Worm (Caenorhabditis elegans) whole organism, L2 larva: ENCODE results near the gene srx-20.

Experiments used
- C34F6.9 ChIP-seq: fragments of 150-350 bp; optimal IDR thresholded peaks from 2 replicates; lab custom pipeline; 2014; ENCODE audit warnings: missing biosample characterization, missing genetic modification characterization
- F13H6.1 ChIP-seq: sonication (generic microtip); optimal IDR thresholded peaks from 2 replicates; lab custom pipeline; 2016; ENCODE audit warnings: missing genetic modification characterization, missing compliant biosample characterization
- Y55F3AM.14 ChIP-seq: fragments of 200-800 bp; sonication (Bioruptor generic); optimal IDR thresholded peaks from 2 replicates; lab custom pipeline; 2018; ENCODE audit warnings: mild to moderate bottlenecking, missing genetic modification characterization, missing compliant biosample characterization
- ZK546.5 ChIP-seq: sonication (generic microtip); optimal IDR thresholded peaks from 2 replicates; lab custom pipeline; 2017; ENCODE audit warnings: missing biosample characterization, missing genetic modification characterization
- aly-2 ChIP-seq: fragments of 150-350 bp; optimal IDR thresholded peaks from 2 replicates; lab custom pipeline; 2014; ENCODE audit warnings: missing biosample characterization, missing genetic modification characterization
- ama-1 ChIP-seq: fragments of 150-350 bp; optimal IDR thresholded peaks from 2 replicates; lab custom pipeline; 2018; ENCODE audit warnings: inconsistent platforms
- blmp-1 ChIP-seq: sonication (generic microtip); optimal IDR thresholded peaks from 2 replicates; lab custom pipeline; 2017; ENCODE audit warnings: missing genetic modification characterization, mild to moderate bottlenecking, missing compliant biosample characterization, antibody characterized with exemption, moderate library complexity; ENCODE audit not compliant: insufficient read depth
- crh-2 ChIP-seq: sonication (generic microtip); optimal IDR thresholded peaks from 2 replicates; lab custom pipeline; 2017; ENCODE audit warnings: missing biosample characterization, missing genetic modification characterization
- dmd-4 ChIP-seq: sonication (generic microtip); optimal IDR thresholded peaks from 2 replicates; lab custom pipeline; 2017; ENCODE audit warnings: missing biosample characterization, missing genetic modification characterization
- egl-27 ChIP-seq: sonication (generic microtip); optimal IDR thresholded peaks from 3 replicates; lab custom pipeline; 2017; ENCODE audit warnings: missing biosample characterization, missing genetic modification reagents, missing genetic modification characterization
- elt-1 ChIP-seq: fragments of 150-350 bp; optimal IDR thresholded peaks from 2 replicates; lab custom pipeline; 2014; ENCODE audit warnings: missing biosample characterization, missing genetic modification characterization
- elt-3 ChIP-seq: sonication (generic microtip); optimal IDR thresholded peaks from 2 replicates; lab custom pipeline; 2017; ENCODE audit warnings: missing biosample characterization, missing genetic modification characterization
- fos-1 ChIP-seq: fragments of 150-350 bp; optimal IDR thresholded peaks from 2 replicates; lab custom pipeline; 2014; ENCODE audit warnings: missing biosample characterization, missing genetic modification characterization
- gmeb-1 ChIP-seq: fragments of 150-350 bp; optimal IDR thresholded peaks from 2 replicates; lab custom pipeline; 2014; ENCODE audit warnings: missing biosample characterization, missing genetic modification characterization
- lin-13 ChIP-seq: fragments of 150-350 bp; optimal IDR thresholded peaks from 2 replicates; lab custom pipeline; 2014; ENCODE audit warnings: missing biosample characterization, missing genetic modification reagents, missing genetic modification characterization
- lsy-2 ChIP-seq, 2 experiments: fragments of 150-350 bp in 1 of 2; sonication (generic microtip) in 1 of 2; optimal IDR thresholded peaks; 2 replicates each; lab custom pipeline; 2014 to 2017; ENCODE audit warnings: missing biosample characterization in 2 of 2, missing genetic modification characterization in 2 of 2
- mab-5 ChIP-seq: fragments of 150-350 bp; optimal IDR thresholded peaks from 2 replicates; lab custom pipeline; 2014; ENCODE audit warnings: missing biosample characterization, missing genetic modification characterization
- mbf-1 ChIP-seq: sonication (generic microtip); optimal IDR thresholded peaks from 2 replicates; lab custom pipeline; 2017; ENCODE audit warnings: missing biosample characterization, missing genetic modification characterization
- mdl-1 ChIP-seq, 2 experiments: fragments of 150-350 bp in 1 of 2; sonication (generic microtip) in 1 of 2; optimal IDR thresholded peaks; 2 replicates each; lab custom pipeline; 2017; ENCODE audit warnings: missing biosample characterization in 2 of 2, missing genetic modification characterization in 2 of 2
- nhr-129 ChIP-seq: fragments of 150-350 bp; optimal IDR thresholded peaks from 2 replicates; lab custom pipeline; 2014; ENCODE audit warnings: missing biosample characterization, missing genetic modification characterization
- nhr-21 ChIP-seq: fragments of 150-350 bp; optimal IDR thresholded peaks from 2 replicates; lab custom pipeline; 2014; ENCODE audit warnings: missing biosample characterization, missing genetic modification characterization
- nhr-25 ChIP-seq: fragments of 150-350 bp; sonication (generic microtip); optimal IDR thresholded peaks from 3 replicates; lab custom pipeline; 2014; ENCODE audit warnings: missing biosample characterization, missing genetic modification characterization
- nhr-77 ChIP-seq: fragments of 150-350 bp; optimal IDR thresholded peaks from 2 replicates; lab custom pipeline; 2014; ENCODE audit warnings: missing biosample characterization, missing genetic modification characterization
- peb-1 ChIP-seq: fragments of 150-350 bp; optimal IDR thresholded peaks from 2 replicates; lab custom pipeline; 2014; ENCODE audit warnings: missing biosample characterization, missing genetic modification characterization
- sem-4 ChIP-seq: fragments of 150-350 bp; optimal IDR thresholded peaks from 2 replicates; lab custom pipeline; 2014; ENCODE audit warnings: missing biosample characterization, missing genetic modification reagents, missing genetic modification characterization
- sma-9 ChIP-seq, 2 experiments: fragments of 150-350 bp in 1 of 2; sonication (generic microtip) in 1 of 2; optimal IDR thresholded peaks; 2 replicates each; lab custom pipeline; 2014 to 2016; ENCODE audit warnings: missing genetic modification characterization in 2 of 2, mild to moderate bottlenecking in 1 of 2, missing biosample characterization in 1 of 2, missing compliant biosample characterization in 1 of 2, missing genetic modification reagents in 1 of 2, moderate library complexity in 1 of 2
- unc-39 ChIP-seq: fragments of 150-350 bp; optimal IDR thresholded peaks from 2 replicates; lab custom pipeline; 2014; ENCODE audit warnings: missing biosample characterization, missing genetic modification characterization
- unc-55 ChIP-seq: fragments of 150-350 bp; sonication (generic microtip); optimal IDR thresholded peaks from 3 replicates; lab custom pipeline; 2014; ENCODE audit warnings: missing biosample characterization, missing genetic modification reagents, missing genetic modification characterization
- unc-62 ChIP-seq: fragments of 150-350 bp; optimal IDR thresholded peaks from 2 replicates; lab custom pipeline; 2014; ENCODE audit warnings: missing biosample characterization, missing genetic modification reagents, missing genetic modification characterization
- zag-1 ChIP-seq: fragments of 150-350 bp; optimal IDR thresholded peaks from 2 replicates; lab custom pipeline; 2014; ENCODE audit warnings: missing biosample characterization, missing genetic modification characterization
- ztf-1 ChIP-seq: fragments of 200-800 bp; sonication (Bioruptor generic); conservative IDR thresholded peaks from 2 replicates; pipeline ENCODE4 v1.3.6; 2022; ENCODE audit warnings: missing genetic modification characterization, missing compliant biosample characterization

The srx-20 gene

ce11 chrIV:6841562-6842282 is 26.2 kb upstream of the srx-20 start:
- TF ChIP-seq sem-4 (tag; lab: Kevin White, UChicago), result no peak
- no peak for TF ChIP-seq lin-13 (GFP tag; lab: Kevin White, UChicago)
- TF ChIP-seq elt-3 (tag; lab: Kevin White, UChicago), result no peak
- no peak for TF ChIP-seq lsy-2 (tag; optimal IDR thresholded peaks at IDR 0.05; lab: Kevin White, UChicago)
- TF ChIP-seq blmp-1, result peak; percentile 9
- peak; percentile 13 for TF ChIP-seq fos-1 (tag; lab: Kevin White, UChicago)
- no peak for TF ChIP-seq egl-27 (tag; lab: Kevin White, UChicago)
- TF ChIP-seq nhr-25 (tag; lab: Kevin White, UChicago), result peak; percentile 42
- TF ChIP-seq nhr-21 (tag; lab: Kevin White, UChicago), result no peak
- no peak for TF ChIP-seq mab-5 (tag; lab: Kevin White, UChicago)

DNA sequence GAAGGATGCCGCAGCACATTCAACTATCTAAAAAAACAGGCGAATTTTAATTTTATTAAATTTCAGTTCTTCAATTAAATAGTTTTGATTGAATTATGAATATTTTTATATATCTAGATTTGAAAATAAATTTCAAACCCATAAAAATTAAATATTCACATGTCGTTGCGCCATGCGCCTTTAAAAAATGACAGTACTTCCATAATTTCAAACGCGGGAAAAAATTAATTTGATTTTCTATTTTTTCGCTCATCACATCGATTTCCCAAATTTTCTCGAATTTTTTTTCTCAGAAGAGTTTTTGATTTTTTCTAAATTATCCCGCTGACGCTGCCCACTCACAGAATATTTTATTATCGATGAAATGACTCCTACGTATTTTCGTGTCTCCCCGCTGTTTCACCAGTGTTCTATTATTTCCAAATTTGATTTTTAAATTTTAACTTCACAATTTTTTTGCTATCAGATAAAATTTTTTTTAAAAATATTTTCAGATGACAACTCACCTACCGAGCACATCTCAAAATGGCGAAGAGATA is 25.4 kb upstream of the srx-20 start, which contains the start of gene lip-1:
TSS of gene lip-1 (plus strand) at position 489 of the 539 bp plus-strand sequence.
- TF ChIP-seq sma-9 (GFP tag; optimal IDR thresholded peaks at IDR 0.05; lab: Kevin White, UChicago) (no peak), sma-9 (tag; optimal IDR thresholded peaks at IDR 0.05; lab: Kevin White, UChicago) (no peak), elt-3 (tag; lab: Kevin White, UChicago) (no peak)

DNA sequence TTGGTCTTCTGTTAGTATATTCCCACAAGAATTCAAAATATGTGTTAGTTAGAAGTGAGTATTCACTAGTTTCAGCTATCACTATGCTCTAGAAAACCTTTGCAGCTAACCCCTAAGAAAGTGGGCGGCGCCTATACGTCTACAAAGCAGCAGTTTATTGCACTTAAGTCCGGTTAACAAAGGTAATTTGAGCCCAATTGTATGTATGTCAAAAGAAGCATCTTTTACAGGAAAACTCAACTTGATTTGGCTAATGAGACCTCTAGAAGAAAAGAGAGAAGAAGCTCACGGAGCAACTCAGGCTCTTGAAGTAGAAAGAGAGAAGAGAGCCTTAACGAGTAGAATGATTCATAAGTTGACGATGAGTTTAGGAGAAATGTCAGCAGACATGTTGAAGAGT is 15.2 kb upstream of the srx-20 start:
- TF ChIP-seq ZK546.5 (no peak), ztf-1 (GFP tag; lab: Robert Waterston, UW) (no peak), zag-1 (tag; lab: Kevin White, UChicago) (no peak), elt-3 (tag; lab: Kevin White, UChicago) (no peak), Y55F3AM.14 (GFP tag; lab: Kevin White, UChicago) (no peak), mbf-1 (tag; lab: Kevin White, UChicago) (no peak)

DNA sequence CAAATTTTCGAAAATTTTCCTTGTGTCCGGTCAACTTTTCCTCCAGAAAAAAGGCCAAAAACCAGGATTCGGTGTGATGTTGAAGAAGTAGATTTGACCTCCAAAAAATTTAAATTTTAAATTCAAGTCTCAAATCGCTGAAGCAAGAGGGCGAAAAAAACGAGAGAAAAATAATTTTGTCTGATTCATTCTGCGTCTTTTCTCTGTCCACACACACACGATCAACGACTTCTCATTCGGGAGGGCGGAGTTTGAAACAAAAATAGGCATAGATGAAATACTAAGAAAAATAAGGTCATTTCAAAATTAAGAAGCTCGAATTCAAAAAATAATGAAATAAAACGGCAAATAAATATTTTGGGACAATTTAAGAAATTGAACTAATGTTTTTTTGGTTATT is 8.6 kb upstream of the srx-20 start, which contains the start of gene R13H7.2:
TSS of gene R13H7.2 (minus strand) at position 101 of the 400 bp plus-strand sequence.
- no peak for TF ChIP-seq elt-1
- no peak for TF ChIP-seq unc-55 (GFP tag; lab: Kevin White, UChicago)
- TF ChIP-seq C34F6.9 (tag; lab: Kevin White, UChicago), result no peak
- no peak for TF ChIP-seq sma-9 (GFP tag; optimal IDR thresholded peaks at IDR 0.05; lab: Kevin White, UChicago)
- TF ChIP-seq sma-9 (tag; optimal IDR thresholded peaks at IDR 0.05; lab: Kevin White, UChicago), result no peak
- TF ChIP-seq gmeb-1 (tag; lab: Kevin White, UChicago), result no peak
- TF ChIP-seq unc-62 (GFP tag; lab: Kevin White, UChicago), result no peak
- no peak for TF ChIP-seq peb-1

DNA sequence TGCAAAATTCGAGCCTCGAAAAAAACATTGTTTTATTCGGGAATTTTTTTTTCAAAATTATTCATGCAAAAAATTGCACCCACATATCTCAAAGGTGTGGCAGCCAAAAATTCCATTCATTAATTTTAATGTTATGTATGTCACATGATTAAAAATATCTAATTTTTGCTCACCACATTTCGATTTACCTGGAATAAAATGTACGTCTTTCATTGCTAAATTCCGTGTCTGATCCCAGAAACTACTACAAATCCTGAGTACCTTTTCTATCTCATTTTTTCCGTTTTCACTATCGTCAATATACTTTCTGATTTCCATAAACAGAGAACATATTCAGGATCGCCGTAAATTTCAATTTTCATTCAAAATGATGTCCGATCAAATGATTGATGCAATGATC is 5.1 kb downstream of the srx-20 start, which contains the start of gene srx-19:
TSS of gene srx-19 (plus strand) at position 301 of the 400 bp plus-strand sequence.
- TF ChIP-seq aly-2 (tag; lab: Kevin White, UChicago) (no peak), mbf-1 (tag; lab: Kevin White, UChicago) (no peak), nhr-129 (no peak), crh-2 (tag; lab: Kevin White, UChicago) (no peak), F13H6.1 (tag; lab: Kevin White, UChicago) (no peak), mdl-1 (tag; optimal IDR thresholded peaks at IDR 0.05; lab: Kevin White, UChicago) (no peak), unc-55 (GFP tag; lab: Kevin White, UChicago) (no peak), dmd-4 (tag; lab: Kevin White, UChicago) (no peak), gmeb-1 (tag; lab: Kevin White, UChicago) (no peak), ama-1 (lab: Kevin White, UChicago) (no peak), unc-62 (GFP tag; lab: Kevin White, UChicago) (no peak), unc-39 (tag; lab: Kevin White, UChicago) (no peak), nhr-77 (tag; lab: Kevin White, UChicago) (no peak), C34F6.9 (tag; lab: Kevin White, UChicago) (no peak)
